Worm (Caenorhabditis elegans): ENCODE data around the gene nhr-66.

DNA sequence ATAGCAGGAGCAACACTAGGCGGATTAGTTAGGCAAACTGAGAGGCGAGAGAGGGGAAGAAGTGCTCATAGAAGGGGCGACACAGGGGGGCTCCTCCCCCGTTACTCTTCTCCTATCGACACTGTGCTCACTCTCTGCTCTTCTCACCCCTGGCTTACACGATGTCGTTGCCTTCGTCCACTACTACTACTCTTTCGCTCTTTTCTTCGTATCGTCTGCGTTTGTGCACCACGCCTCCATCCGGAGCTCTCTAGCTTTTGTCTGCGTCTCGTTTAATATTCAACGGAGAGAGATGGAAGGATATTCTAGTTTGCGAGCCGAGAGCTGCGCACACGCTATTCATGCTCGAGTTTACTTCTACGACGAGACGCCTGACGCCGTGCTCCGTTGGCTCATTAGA is 53.1 kb downstream of the nhr-66 start:
- no peak for TF ChIP-seq nhr-12 (tag; optimal IDR thresholded peaks at IDR 0.05)
- TF ChIP-seq nhr-23 (tag; optimal IDR thresholded peaks at IDR 0.05): no peak
- peak; percentile 28 for TF ChIP-seq zag-1 (tag; optimal IDR thresholded peaks at IDR 0.05)
- no peak for TF ChIP-seq fos-1 (tag; optimal IDR thresholded peaks at IDR 0.05)
- no peak for TF ChIP-seq aly-2 (tag; optimal IDR thresholded peaks at IDR 0.05)
